Fruit fly (Drosophila melanogaster) whole organism, pupa: ENCODE measurements around the gene ca.

ENCODE experiments used
- CG10348 ChIP-seq: fragments of 200-800 bp; sonication (Bioruptor generic); IDR thresholded peaks from 2 replicates; pipeline ENCODE4 v1.3.6; 2022; ENCODE audit warnings: missing biosample characterization, missing genetic modification characterization
- CG12605 ChIP-seq: fragments of 200-800 bp; sonication (Bioruptor generic); IDR thresholded peaks from 2 replicates; pipeline ENCODE4 v1.3.6; 2022; ENCODE audit warnings: missing biosample characterization, missing genetic modification characterization
- CG13204 ChIP-seq: fragments of 200-800 bp; sonication (Bioruptor generic); optimal IDR thresholded peaks from 2 replicates; lab custom pipeline; 2018; ENCODE audit warnings: missing biosample characterization, mild to moderate bottlenecking, missing genetic modification characterization, moderate library complexity
- CG14655 ChIP-seq: fragments of 200-800 bp; sonication (Bioruptor generic); optimal IDR thresholded peaks from 3 replicates; lab custom pipeline; 2017; ENCODE audit warnings: mild to moderate bottlenecking, missing biosample characterization, missing genetic modification reagents, missing genetic modification characterization
- CG15710 ChIP-seq: fragments of 200-800 bp; sonication (Bioruptor generic); optimal IDR thresholded peaks from 2 replicates; lab custom pipeline; 2018; ENCODE audit warnings: missing biosample characterization, mild to moderate bottlenecking, missing genetic modification characterization, moderate library complexity
- CG17806 ChIP-seq: fragments of 200-800 bp; sonication (Bioruptor generic); optimal IDR thresholded peaks from 2 replicates; lab custom pipeline; 2018; ENCODE audit warnings: missing biosample characterization, mild to moderate bottlenecking, missing genetic modification characterization, moderate library complexity
- CG32121 ChIP-seq: fragments of 200-800 bp; sonication (Bioruptor generic); IDR thresholded peaks from 2 replicates; pipeline ENCODE4 v1.3.6; 2022; ENCODE audit warnings: missing biosample characterization, missing genetic modification characterization
- CG34367 ChIP-seq: fragments of 200-800 bp; sonication (Bioruptor generic); optimal IDR thresholded peaks from 2 replicates; lab custom pipeline; 2018; ENCODE audit warnings: missing biosample characterization, mild to moderate bottlenecking, missing genetic modification characterization
- CG4496 ChIP-seq: fragments of 200-800 bp; sonication (Bioruptor generic); IDR thresholded peaks from 3 replicates; pipeline ENCODE4 v1.3.6; 2022; ENCODE audit warnings: missing biosample characterization, missing genetic modification characterization
- CG8159 ChIP-seq: fragments of 200-800 bp; sonication (Bioruptor generic); optimal IDR thresholded peaks from 3 replicates; lab custom pipeline; 2018; ENCODE audit warnings: missing biosample characterization, mild to moderate bottlenecking, missing genetic modification characterization, moderate library complexity
- CG8301 ChIP-seq: fragments of 200-800 bp; sonication (Bioruptor generic); optimal IDR thresholded peaks from 2 replicates; lab custom pipeline; 2018; ENCODE audit warnings: missing biosample characterization, mild to moderate bottlenecking, missing genetic modification characterization
- CG9948 ChIP-seq: fragments of 200-800 bp; sonication (Bioruptor generic); optimal IDR thresholded peaks from 2 replicates; lab custom pipeline; 2018; ENCODE audit warnings: missing biosample characterization, mild to moderate bottlenecking, missing genetic modification characterization, moderate library complexity
- D1 ChIP-seq: fragments of 200-800 bp; sonication (Bioruptor generic); optimal IDR thresholded peaks from 2 replicates; lab custom pipeline; 2018; ENCODE audit warnings: missing biosample characterization, mild to moderate bottlenecking, missing genetic modification characterization, moderate library complexity
- EcR ChIP-seq: fragments of 200-800 bp; sonication (Bioruptor generic); optimal IDR thresholded peaks from 3 replicates; lab custom pipeline; 2019; ENCODE audit warnings: missing biosample characterization, missing genetic modification characterization, mild to moderate bottlenecking, moderate library complexity, missing genetic modification reagents
- Ets98B ChIP-seq: fragments of 200-800 bp; sonication (Bioruptor generic); IDR thresholded peaks from 2 replicates; pipeline ENCODE4 v1.3.6; 2022; ENCODE audit warnings: missing biosample characterization, missing genetic modification characterization
- Pif1A ChIP-seq: fragments of 200-800 bp; sonication (Bioruptor generic); optimal IDR thresholded peaks from 3 replicates; lab custom pipeline; 2016; ENCODE audit warnings: missing biosample characterization, missing genetic modification characterization
- Pif1B ChIP-seq: fragments of 200-800 bp; sonication (Bioruptor generic); optimal IDR thresholded peaks from 3 replicates; lab custom pipeline; 2016; ENCODE audit warnings: missing biosample characterization, missing genetic modification characterization
- Snoo ChIP-seq: fragments of 200-800 bp; sonication (Bioruptor generic); optimal IDR thresholded peaks from 3 replicates; lab custom pipeline; 2017; ENCODE audit warnings: missing biosample characterization, mild to moderate bottlenecking, missing genetic modification characterization, inconsistent platforms
- fd96Ca ChIP-seq: fragments of 200-800 bp; sonication (Bioruptor generic); IDR thresholded peaks from 3 replicates; pipeline ENCODE4 v1.3.6; 2022; ENCODE audit warnings: missing biosample characterization, missing genetic modification characterization
- gl ChIP-seq: fragments of 200-800 bp; sonication (Bioruptor generic); optimal IDR thresholded peaks from 2 replicates; lab custom pipeline; 2018; ENCODE audit warnings: missing biosample characterization, mild to moderate bottlenecking, missing genetic modification characterization
- rn ChIP-seq: fragments of 200-800 bp; sonication (Bioruptor generic); IDR thresholded peaks from 2 replicates; pipeline ENCODE4 v1.3.6; 2022; ENCODE audit warnings: missing biosample characterization, missing genetic modification characterization

Gene ca

dm6 chr3R:29859763-29860162 is 53.2 kb downstream of the ca start:
- no peak for TF ChIP-seq Snoo
- peak; percentile 31 for TF ChIP-seq CG15710
- TF ChIP-seq fd96Ca (GFP tag; lab: Robert Waterston, UW) = 0 out of 3 replicates have a peak, but pooled peaks have one; percentile 18
- TF ChIP-seq CG9948 (tag; lab: Kevin White, UChicago) = peak; percentile 0
- TF ChIP-seq Pif1A (GFP tag; lab: Kevin White, UChicago) = no peak
- no peak for TF ChIP-seq CG17806 (tag; lab: Kevin White, UChicago)
- TF ChIP-seq Ets98B (GFP tag; lab: Robert Waterston, UW) = peak; percentile 36
- peak; percentile 13 for TF ChIP-seq CG34367
- peak; percentile 58; the same call in 2 of the 3 replicates for TF ChIP-seq CG4496

- TF ChIP-seq Pif1B (no peak), Pif1A (GFP tag; lab: Kevin White, UChicago) (no peak), CG15710 (peak; percentile 27), CG10348 (no peak), CG9948 (tag; lab: Kevin White, UChicago) (peak; percentile 33), D1 (tag; lab: Kevin White, UChicago) (no peak), gl (tag; lab: Kevin White, UChicago) (no peak), CG8159 (tag; lab: Kevin White, UChicago) (peak; percentile 72), CG32121 (GFP tag; lab: Robert Waterston, UW) (peak; percentile 29; the same call in 1 of the 2 replicates), CG8301 (tag; lab: Kevin White, UChicago) (peak; percentile 48), EcR (no peak), CG14655 (GFP tag; lab: Kevin White, UChicago) (no peak), CG17806 (tag; lab: Kevin White, UChicago) (peak; percentile 64), fd96Ca (GFP tag; lab: Robert Waterston, UW) (no peak), CG4496 (peak; percentile 54; the same call in 2 of the 3 replicates), Ets98B (GFP tag; lab: Robert Waterston, UW) (no peak), rn (GFP tag; lab: Robert Waterston, UW) (no peak), CG13204 (GFP tag; lab: Kevin White, UChicago) (no peak), Snoo (peak; percentile 74), CG12605 (GFP tag; lab: Robert Waterston, UW) (no peak; the same call in none of the 2 replicates), CG34367 (peak; percentile 29)
These were observed 55.0 kb downstream of the ca start, which contains the start of the genes CG15514 and RpS8 for dm6 chr3R:29861432-29862249. Gene CG15514, minus strand, starts transcription at chr3R:29861494. Gene RpS8, plus strand, starts transcription at chr3R:29861582.

dm6 chr3R:29862795-29863194 is 56.2 kb downstream of the ca start:
- TF ChIP-seq CG34367 (no peak), CG17806 (tag; lab: Kevin White, UChicago) (no peak), Pif1B (no peak), CG15710 (no peak), CG14655 (GFP tag; lab: Kevin White, UChicago) (no peak), CG13204 (GFP tag; lab: Kevin White, UChicago) (no peak), CG32121 (GFP tag; lab: Robert Waterston, UW) (no peak), Ets98B (GFP tag; lab: Robert Waterston, UW) (no peak), CG10348 (no peak), CG8159 (tag; lab: Kevin White, UChicago) (no peak)
